Worm (Caenorhabditis elegans): Measurements from ENCODE around the gene mrps-16.
A peak's percentile ranks its signal among the peaks of the same experiment; 100 is the strongest.

mrps-16 gene

DNA sequence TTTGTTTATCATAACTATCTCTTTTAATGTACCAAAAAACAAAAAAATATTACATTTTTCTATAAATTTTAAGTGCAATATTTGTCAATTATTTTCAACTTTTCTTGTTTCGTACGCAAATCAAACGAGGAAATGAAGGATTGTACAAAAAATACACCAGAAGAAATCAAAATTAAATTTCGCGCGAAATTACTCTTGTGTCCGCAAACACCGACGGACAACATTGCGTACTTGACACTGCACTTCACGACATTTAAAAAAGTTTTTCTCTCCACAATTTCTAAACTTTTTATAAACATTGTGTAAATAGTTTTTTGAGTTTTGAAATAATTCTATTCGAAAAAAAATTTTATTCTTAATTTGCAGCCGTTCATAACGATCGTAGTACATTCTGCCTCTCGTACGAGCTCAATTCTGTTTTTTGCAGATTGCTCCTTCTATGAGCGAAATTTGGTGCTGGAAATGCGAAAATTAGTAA, at the start of gene mrps-16:
Gene mrps-16 (plus strand): TSS at position 428 of the 478 bp plus-strand sequence.
- no peak for TF ChIP-seq unc-62 (GFP tag; optimal IDR thresholded peaks at IDR 0.05)
- TF ChIP-seq ztf-25 (GFP tag; IDR thresholded peaks at IDR 0.05): no peak
- peak; percentile 42 for TF ChIP-seq F33H1.4 (GFP tag; IDR thresholded peaks at IDR 0.05)
- TF ChIP-seq chd-7 (tag; optimal IDR thresholded peaks at IDR 0.05): no peak
- TF ChIP-seq lin-35 (GFP tag; optimal IDR thresholded peaks at IDR 0.05): peak in 2 of 3 experiments; percentile 27 to 91
- peak; percentile 17 for TF ChIP-seq snpc-4 (GFP tag; optimal IDR thresholded peaks at IDR 0.05)
- peak in 2 of 4 experiments; percentile 23 to 50 for TF ChIP-seq snpc-4 (tag; optimal IDR thresholded peaks at IDR 0.05)
- TF ChIP-seq lsy-27 (tag; optimal IDR thresholded peaks at IDR 0.05; ENCODE audit: borderline replicate concordance, insufficient read depth): no peak
- TF ChIP-seq T26A5.8 (tag; optimal IDR thresholded peaks at IDR 0.05): no peak
- TF ChIP-seq efl-1 (GFP tag; optimal IDR thresholded peaks at IDR 0.05): peak; percentile 85
- TF ChIP-seq ets-4 (GFP tag; optimal IDR thresholded peaks at IDR 0.05): no peak
- TF ChIP-seq tbp1 (GFP tag; optimal IDR thresholded peaks at IDR 0.05): peak; percentile 25
- peak; percentile 18 for TF ChIP-seq xnd-1 (tag; optimal IDR thresholded peaks at IDR 0.05)
- TF ChIP-seq lsl-1 (GFP tag; optimal IDR thresholded peaks at IDR 0.05): peak; percentile 40
- TF ChIP-seq F52B5.7 (tag; optimal IDR thresholded peaks at IDR 0.05): no peak
- TF ChIP-seq zim-3 (tag; optimal IDR thresholded peaks at IDR 0.05): no peak
- TF ChIP-seq hmg-1.2 (GFP tag; IDR thresholded peaks at IDR 0.05): peak; percentile 31; the same call in 1 of the 2 replicates
- no peak for TF ChIP-seq cebp-1 (GFP tag; IDR thresholded peaks at IDR 0.05)
- TF ChIP-seq cebp-1 (tag; optimal IDR thresholded peaks at IDR 0.05): peak; percentile 28
- TF ChIP-seq mcd-1 (GFP tag; IDR thresholded peaks at IDR 0.05): peak; percentile 26; the same call in 1 of the 2 replicates
- TF ChIP-seq snpc-1.3 (tag; optimal IDR thresholded peaks at IDR 0.05; ENCODE audit: insufficient read depth): peak; percentile 30
- peak; percentile 17 for TF ChIP-seq snpc-1.1 (tag; optimal IDR thresholded peaks at IDR 0.05; ENCODE audit: insufficient read depth)
- TF ChIP-seq ceh-91 (GFP tag; IDR thresholded peaks at IDR 0.05): 0 out of 2 replicates have a peak, but pooled peaks have one; percentile 17
- peak; percentile 87 for TF ChIP-seq lin-54 (GFP tag; optimal IDR thresholded peaks at IDR 0.05)
- TF ChIP-seq lin-40 (tag; optimal IDR thresholded peaks at IDR 0.05): peak; percentile 23
- peak; percentile 55; the same call in 1 of the 2 replicates for TF ChIP-seq D2030.7 (GFP tag; IDR thresholded peaks at IDR 0.05)
- peak; percentile 43 for TF ChIP-seq madf-8 (GFP tag; conservative IDR thresholded peaks at IDR 0.05)
- TF ChIP-seq gei-17 (GFP tag; optimal IDR thresholded peaks at IDR 0.05): no peak
- no peak for TF ChIP-seq lin-26 (GFP tag; IDR thresholded peaks at IDR 0.05)
- peak; percentile 71 for TF ChIP-seq dpl-1 (GFP tag; optimal IDR thresholded peaks at IDR 0.05)
- 0 out of 2 replicates have a peak, but pooled peaks have one; percentile 50 for TF ChIP-seq madf-3 (GFP tag; IDR thresholded peaks at IDR 0.05)
- TF ChIP-seq madf-6 (GFP tag; IDR thresholded peaks at IDR 0.05): peak; percentile 83
- no peak for TF ChIP-seq lir-1 (GFP tag; conservative IDR thresholded peaks at IDR 0.05)
- TF ChIP-seq pbrm-1 (GFP tag; IDR thresholded peaks at IDR 0.05): 0 out of 2 replicates have a peak, but pooled peaks have one; percentile 19
- peak; percentile 54 for TF ChIP-seq ZK185.1 (tag; optimal IDR thresholded peaks at IDR 0.05; ENCODE audit: poor library complexity, severe bottlenecking)

DNA sequence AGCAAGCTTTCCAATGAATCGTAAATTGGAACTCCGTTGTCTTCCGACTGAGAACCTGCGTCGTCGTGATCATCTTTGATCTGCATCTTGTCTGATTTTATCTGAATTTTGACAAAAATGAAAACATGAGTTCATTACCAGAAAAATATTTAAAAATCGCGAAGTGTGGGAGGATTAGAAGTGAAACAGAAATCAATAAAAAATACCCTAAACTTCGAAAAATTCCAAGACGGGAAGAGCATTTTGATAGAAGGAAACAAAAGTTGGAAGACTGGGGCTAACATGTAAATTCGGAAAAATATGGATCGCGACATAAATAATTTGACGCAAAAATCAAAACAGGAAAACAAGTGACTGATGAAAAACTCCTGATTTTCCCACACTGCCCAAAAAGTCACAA, 48.5 kb upstream of the mrps-16 start, which contains the start of gene F07F6.8:
Gene F07F6.8 (minus strand): TSS at position 101 of the 400 bp plus-strand sequence.
- peak; percentile 6 for TF ChIP-seq mxl-1 (tag; optimal IDR thresholded peaks at IDR 0.05)
- TF ChIP-seq Y56A3A.18 (GFP tag; IDR thresholded peaks at IDR 0.05): no peak
- TF ChIP-seq repo-1 (tag; optimal IDR thresholded peaks at IDR 0.05): peak; percentile 16
- TF ChIP-seq mes-4 (tag; optimal IDR thresholded peaks at IDR 0.05): no peak
- TF ChIP-seq madf-6 (GFP tag; IDR thresholded peaks at IDR 0.05): 0 out of 2 replicates have a peak, but pooled peaks have one; percentile 14

All from whole organism, young adult.